Fruit fly (Drosophila melanogaster) whole organism, prepupa: ENCODE results near the gene Wdr59.

ENCODE experiments used
- Blimp-1 ChIP-seq: fragments of 200-800 bp; sonication (Bioruptor generic); optimal IDR thresholded peaks from 3 replicates; lab custom pipeline; 2017; ENCODE audit warnings: missing biosample characterization, missing genetic modification characterization, mild to moderate bottlenecking, moderate library complexity, missing genetic modification reagents
- CG10631 ChIP-seq: fragments of 200-800 bp; sonication (Bioruptor generic); optimal IDR thresholded peaks from 2 replicates; lab custom pipeline; 2016; ENCODE audit warnings: missing biosample characterization, missing genetic modification characterization
- CG10669 ChIP-seq: fragments of 200-800 bp; sonication (Bioruptor generic); optimal IDR thresholded peaks from 3 replicates; lab custom pipeline; 2018; ENCODE audit warnings: missing biosample characterization, mild to moderate bottlenecking, missing genetic modification characterization, moderate library complexity
- CG11762 ChIP-seq: fragments of 200-800 bp; sonication (Bioruptor generic); optimal IDR thresholded peaks from 3 replicates; lab custom pipeline; 2016; ENCODE audit warnings: missing biosample characterization, missing genetic modification characterization; ENCODE audit not compliant: insufficient read depth
- CG11902 ChIP-seq: fragments of 200-800 bp; sonication (Bioruptor generic); optimal IDR thresholded peaks from 3 replicates; lab custom pipeline; 2016; ENCODE audit warnings: missing biosample characterization, missing genetic modification characterization
- CG15336 ChIP-seq: fragments of 200-800 bp; sonication (Bioruptor generic); IDR thresholded peaks from 2 replicates; pipeline ENCODE4 v1.3.6; 2022; ENCODE audit warnings: missing biosample characterization, missing genetic modification characterization
- CG1621 ChIP-seq: fragments of 200-800 bp; sonication (Bioruptor generic); optimal IDR thresholded peaks from 3 replicates; lab custom pipeline; 2018; ENCODE audit warnings: missing biosample characterization, mild to moderate bottlenecking, missing genetic modification characterization
- CG16779 ChIP-seq: fragments of 200-800 bp; sonication (Bioruptor generic); optimal IDR thresholded peaks from 3 replicates; lab custom pipeline; 2017; ENCODE audit warnings: missing biosample characterization, mild to moderate bottlenecking, missing genetic modification characterization
- CG3032 ChIP-seq: fragments of 200-800 bp; optimal IDR thresholded peaks from 2 replicates; lab custom pipeline; 2019; ENCODE audit warnings: missing biosample characterization, mild to moderate bottlenecking, missing genetic modification characterization, moderate library complexity
- CG31627 ChIP-seq: fragments of 200-800 bp; sonication (Bioruptor generic); optimal IDR thresholded peaks from 3 replicates; lab custom pipeline; 2016; ENCODE audit warnings: missing biosample characterization, missing genetic modification characterization
- CG32006 ChIP-seq: fragments of 200-800 bp; sonication (Bioruptor generic); optimal IDR thresholded peaks from 3 replicates; lab custom pipeline; 2017; ENCODE audit warnings: missing biosample characterization, mild to moderate bottlenecking, missing genetic modification characterization
- CG34406 ChIP-seq: fragments of 200-800 bp; sonication (Bioruptor generic); optimal IDR thresholded peaks from 3 replicates; lab custom pipeline; 2016; ENCODE audit warnings: missing biosample characterization, missing genetic modification characterization
- CG3919 ChIP-seq: fragments of 200-800 bp; sonication (Bioruptor generic); optimal IDR thresholded peaks from 3 replicates; lab custom pipeline; 2016; ENCODE audit warnings: missing biosample characterization, missing genetic modification characterization
- CG6276 ChIP-seq: fragments of 200-800 bp; sonication (Bioruptor generic); optimal IDR thresholded peaks from 2 replicates; lab custom pipeline; 2017; ENCODE audit warnings: missing biosample characterization, mild to moderate bottlenecking, missing genetic modification characterization
- CG6792 ChIP-seq: fragments of 200-800 bp; sonication (Bioruptor generic); optimal IDR thresholded peaks from 3 replicates; lab custom pipeline; 2016; ENCODE audit warnings: missing biosample characterization, missing genetic modification characterization
- CG6808 ChIP-seq: fragments of 200-800 bp; sonication (Bioruptor generic); optimal IDR thresholded peaks from 3 replicates; lab custom pipeline; 2017; ENCODE audit warnings: missing biosample characterization, missing genetic modification characterization, mild to moderate bottlenecking, moderate library complexity, missing genetic modification reagents
- CG8119 ChIP-seq: fragments of 200-800 bp; sonication (Bioruptor generic); IDR thresholded peaks from 3 replicates; pipeline ENCODE4 v1.3.6; 2022; ENCODE audit warnings: missing biosample characterization, missing genetic modification characterization
- CG8632 ChIP-seq: fragments of 200-800 bp; sonication (Bioruptor generic); optimal IDR thresholded peaks from 3 replicates; lab custom pipeline; 2016; ENCODE audit warnings: missing biosample characterization, missing genetic modification characterization
- CG9139 ChIP-seq: fragments of 200-800 bp; sonication (Bioruptor generic); optimal IDR thresholded peaks from 3 replicates; lab custom pipeline; 2017; ENCODE audit warnings: missing biosample characterization, mild to moderate bottlenecking, missing genetic modification characterization
- Eip75B ChIP-seq: fragments of 200-800 bp; sonication (Bioruptor generic); optimal IDR thresholded peaks from 3 replicates; lab custom pipeline; 2016; ENCODE audit warnings: missing biosample characterization, missing genetic modification characterization
- Eip78C ChIP-seq: fragments of 200-800 bp; sonication (Bioruptor generic); peaks from one replicate; lab custom pipeline; 2016; ENCODE audit warnings: missing biosample characterization, missing genetic modification characterization
- Ets21C ChIP-seq: fragments of 200-800 bp; sonication (Bioruptor generic); optimal IDR thresholded peaks from 3 replicates; lab custom pipeline; 2016; ENCODE audit warnings: missing biosample characterization, missing genetic modification characterization
- Gug ChIP-seq: fragments of 200-800 bp; sonication (Bioruptor generic); IDR thresholded peaks from 2 replicates; pipeline ENCODE4 v1.3.6; 2022; ENCODE audit warnings: missing biosample characterization, missing genetic modification characterization
- Hr39 ChIP-seq: fragments of 200-800 bp; sonication (Bioruptor generic); optimal IDR thresholded peaks from 2 replicates; lab custom pipeline; 2016; ENCODE audit warnings: missing biosample characterization, missing genetic modification characterization
- Met ChIP-seq: fragments of 200-800 bp; sonication (Bioruptor generic); optimal IDR thresholded peaks from 3 replicates; lab custom pipeline; 2016; ENCODE audit warnings: missing biosample characterization, missing genetic modification characterization
- Sox102F ChIP-seq: fragments of 200-800 bp; sonication (Bioruptor generic); optimal IDR thresholded peaks from 2 replicates; lab custom pipeline; 2016; ENCODE audit warnings: missing biosample characterization, mild to moderate bottlenecking, missing genetic modification characterization
- Sox14 ChIP-seq: fragments of 200-800 bp; sonication (Bioruptor generic); optimal IDR thresholded peaks from 3 replicates; lab custom pipeline; 2016; ENCODE audit warnings: missing biosample characterization, missing genetic modification characterization
- Sox15 ChIP-seq: fragments of 200-800 bp; sonication (Bioruptor generic); optimal IDR thresholded peaks from 3 replicates; lab custom pipeline; 2016; ENCODE audit warnings: missing biosample characterization, missing genetic modification characterization
- achi ChIP-seq: fragments of 200-800 bp; sonication (Bioruptor generic); optimal IDR thresholded peaks from 3 replicates; lab custom pipeline; 2016; ENCODE audit warnings: missing biosample characterization, missing genetic modification characterization
- cyc ChIP-seq: fragments of 200-800 bp; sonication (Bioruptor generic); optimal IDR thresholded peaks from 3 replicates; lab custom pipeline; 2016; ENCODE audit warnings: missing biosample characterization, missing genetic modification characterization
- dac ChIP-seq: fragments of 200-800 bp; sonication (Bioruptor generic); optimal IDR thresholded peaks from 2 replicates; lab custom pipeline; 2017; ENCODE audit warnings: missing biosample characterization, mild to moderate bottlenecking, missing genetic modification characterization
- dsx ChIP-seq: fragments of 200-800 bp; optimal IDR thresholded peaks from 3 replicates; lab custom pipeline; 2019; ENCODE audit warnings: missing biosample characterization, mild to moderate bottlenecking, missing genetic modification characterization, moderate library complexity; ENCODE audit not compliant: poor library complexity, severe bottlenecking
- eg ChIP-seq: fragments of 200-800 bp; sonication (Bioruptor generic); IDR thresholded peaks from 3 replicates; pipeline ENCODE4 v1.3.6; 2022; ENCODE audit warnings: missing biosample characterization, missing genetic modification characterization
- esn ChIP-seq: fragments of 200-800 bp; sonication (Bioruptor generic); optimal IDR thresholded peaks from 2 replicates; lab custom pipeline; 2016; ENCODE audit warnings: missing biosample characterization, mild to moderate bottlenecking, missing genetic modification characterization, moderate library complexity
- fkh ChIP-seq: fragments of 200-800 bp; sonication (Bioruptor generic); optimal IDR thresholded peaks from 3 replicates; lab custom pipeline; 2017; ENCODE audit warnings: missing biosample characterization, mild to moderate bottlenecking, missing genetic modification characterization, moderate library complexity
- lz ChIP-seq: fragments of 200-800 bp; sonication (Bioruptor generic); optimal IDR thresholded peaks from 3 replicates; lab custom pipeline; 2016; ENCODE audit warnings: missing biosample characterization, missing genetic modification characterization
- pdm3 ChIP-seq: fragments of 200-800 bp; sonication (Bioruptor generic); optimal IDR thresholded peaks from 3 replicates; lab custom pipeline; 2016; ENCODE audit warnings: missing biosample characterization, missing genetic modification characterization
- salr ChIP-seq, 2 experiments: fragments of 200-800 bp; sonication (Bioruptor generic); optimal IDR thresholded peaks; 3 replicates each; lab custom pipeline; 2016 to 2018; ENCODE audit warnings: missing biosample characterization in 2 of 2, missing genetic modification characterization in 2 of 2, mild to moderate bottlenecking in 1 of 2
- spab ChIP-seq: fragments of 200-800 bp; sonication (Bioruptor generic); optimal IDR thresholded peaks from 2 replicates; lab custom pipeline; 2017; ENCODE audit warnings: missing biosample characterization, mild to moderate bottlenecking, missing genetic modification characterization, missing genetic modification reagents
- ss ChIP-seq, 2 experiments: fragments of 200-800 bp; sonication (Bioruptor generic); optimal IDR thresholded peaks; 2 replicates in 1 of 2; 3 replicates in 1 of 2; lab custom pipeline; 2017 to 2018; ENCODE audit warnings: mild to moderate bottlenecking in 2 of 2, missing biosample characterization in 2 of 2, missing genetic modification characterization in 2 of 2, moderate library complexity in 1 of 2
- svp ChIP-seq: fragments of 200-800 bp; sonication (Bioruptor generic); peaks from one replicate; lab custom pipeline; 2016; ENCODE audit warnings: missing biosample characterization, missing genetic modification characterization
- topi ChIP-seq: fragments of 200-800 bp; sonication (Bioruptor generic); optimal IDR thresholded peaks from 3 replicates; lab custom pipeline; 2016; ENCODE audit warnings: missing biosample characterization, missing genetic modification characterization
- vri ChIP-seq: fragments of 200-800 bp; sonication (Bioruptor generic); optimal IDR thresholded peaks from 3 replicates; lab custom pipeline; 2016; ENCODE audit warnings: missing biosample characterization, mild to moderate bottlenecking, missing genetic modification characterization

Gene Wdr59

DNA sequence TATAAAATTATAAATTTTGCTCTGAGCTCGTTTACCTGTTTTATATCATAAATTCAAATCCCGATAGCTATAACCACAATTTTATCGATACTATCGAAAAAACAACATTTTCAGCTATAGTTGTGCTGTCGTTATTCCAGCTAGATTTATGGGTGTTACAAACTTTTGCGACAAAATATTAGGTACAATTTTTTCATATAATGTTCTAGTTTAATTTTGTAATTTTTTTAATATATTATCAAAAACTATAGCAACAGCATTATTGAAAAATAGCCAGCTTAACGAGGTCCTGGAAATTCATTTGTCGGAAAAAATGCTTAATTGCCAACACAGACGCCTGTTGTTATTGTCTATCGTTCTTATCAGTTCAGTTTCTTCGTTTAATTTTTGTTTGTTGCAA, at the start of gene Wdr59:
TSS of gene Wdr59 (plus strand) at position 334 of the 400 bp plus-strand sequence.
- no peak for TF ChIP-seq CG6792
- TF ChIP-seq pdm3 (GFP tag; lab: Kevin White, UChicago), result no peak
- peak; percentile 8 for TF ChIP-seq Sox15
- no peak for TF ChIP-seq Ets21C (GFP tag; lab: Kevin White, UChicago)
- peak; percentile 45 for TF ChIP-seq CG3032
- TF ChIP-seq esn, result peak; percentile 62
- peak; percentile 37 for TF ChIP-seq lz (GFP tag; lab: Kevin White, UChicago)

DNA sequence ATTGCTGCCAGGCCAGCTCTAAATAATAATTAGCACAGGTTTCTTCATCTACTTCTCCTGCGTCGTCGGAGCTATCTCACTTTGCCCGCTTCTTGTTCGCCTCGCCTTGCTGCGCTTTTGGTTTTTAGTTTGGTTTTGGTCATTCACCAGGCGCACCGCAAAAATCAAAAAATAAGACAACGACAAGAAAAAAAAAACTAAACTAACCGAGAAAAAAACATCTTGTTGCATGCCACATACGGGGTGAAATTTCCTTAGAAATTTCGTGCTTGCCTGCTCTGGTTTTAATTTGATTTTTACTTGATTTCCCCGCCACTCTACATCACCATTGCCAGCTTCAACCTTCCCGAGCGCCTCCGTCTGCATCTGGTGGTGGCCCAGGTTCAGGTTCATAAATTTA, 49.5 kb upstream of the Wdr59 start:
- TF ChIP-seq Met (GFP tag; lab: Kevin White, UChicago), result no peak
- TF ChIP-seq CG15336, result peak; percentile 41
- TF ChIP-seq Hr39 (GFP tag; lab: Kevin White, UChicago), result no peak
- peak; percentile 55 for TF ChIP-seq CG6276 (GFP tag; lab: Kevin White, UChicago)
- TF ChIP-seq CG3032, result no peak
- TF ChIP-seq topi (GFP tag; lab: Kevin White, UChicago), result no peak
- TF ChIP-seq eg (GFP tag; lab: Robert Waterston, UW), result peak; percentile 53; the same call in 1 of the 3 replicates
- TF ChIP-seq CG10669 (GFP tag; lab: Kevin White, UChicago), result no peak
- no peak for TF ChIP-seq dsx (GFP tag; lab: Kevin White, UChicago)
- no peak for TF ChIP-seq Ets21C (GFP tag; lab: Kevin White, UChicago)
- peak; percentile 12 for TF ChIP-seq CG32006 (GFP tag; lab: Kevin White, UChicago)
- TF ChIP-seq Gug (GFP tag; lab: Robert Waterston, UW), result no peak
- peak; percentile 43; the same call in 1 of the 3 replicates for TF ChIP-seq CG8119 (GFP tag; lab: Robert Waterston, UW)

DNA sequence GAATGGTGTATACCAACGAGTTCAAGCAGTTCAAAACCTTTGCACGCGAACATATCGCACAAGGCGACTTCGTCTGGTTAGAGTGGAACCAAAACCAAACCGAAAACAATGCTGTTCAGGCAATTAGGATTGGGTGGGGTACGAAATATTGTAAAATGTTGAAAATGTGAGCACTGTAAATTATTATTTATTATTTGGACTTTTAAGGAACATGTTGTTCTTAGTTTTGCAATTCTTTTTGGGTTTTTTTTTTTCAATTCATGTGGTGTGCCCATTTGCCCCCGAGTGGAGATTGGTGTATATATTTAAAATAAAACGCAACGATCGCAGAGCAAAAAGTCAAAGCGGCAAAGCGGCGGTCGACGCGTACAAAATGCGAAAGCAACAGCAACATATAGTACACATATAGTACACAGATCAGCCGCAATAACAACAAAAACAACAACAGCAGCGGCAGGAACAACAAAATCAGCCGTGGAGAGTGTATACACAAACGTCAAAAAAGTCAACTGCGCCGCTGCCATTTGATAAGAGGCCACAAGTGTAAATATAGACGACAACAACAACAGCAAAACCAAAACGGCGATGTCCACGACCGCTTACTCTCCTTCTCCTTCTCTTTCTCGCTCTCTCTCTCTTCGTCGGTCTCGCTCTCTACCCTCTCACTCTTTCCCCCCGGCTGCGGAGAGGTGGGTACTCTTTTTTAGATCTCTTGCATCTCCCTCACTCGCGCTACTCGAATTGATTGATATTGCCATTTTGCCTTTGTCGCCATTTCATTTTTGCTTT, 46.4 kb upstream of the Wdr59 start:
- TF ChIP-seq CG8632 (GFP tag; lab: Kevin White, UChicago) (peak; percentile 47), achi (GFP tag; lab: Kevin White, UChicago) (peak; percentile 63), CG34406 (GFP tag; lab: Kevin White, UChicago) (peak; percentile 75), cyc (GFP tag; lab: Kevin White, UChicago) (peak; percentile 64), spab (GFP tag; lab: Kevin White, UChicago) (peak; percentile 30), Met (GFP tag; lab: Kevin White, UChicago) (peak; percentile 82), fkh (GFP tag; lab: Kevin White, UChicago) (peak; percentile 98), Sox15 (peak; percentile 46), Hr39 (GFP tag; lab: Kevin White, UChicago) (peak; percentile 80), Sox14 (GFP tag; lab: Kevin White, UChicago) (peak; percentile 66), topi (GFP tag; lab: Kevin White, UChicago) (peak; percentile 67), CG6792 (peak; percentile 76), CG32006 (GFP tag; lab: Kevin White, UChicago) (peak; percentile 75), CG16779 (tag; lab: Kevin White, UChicago) (peak; percentile 66), salr (GFP tag; optimal IDR thresholded peaks at IDR 0.05; lab: Kevin White, UChicago) (peak in 1 of 2 experiments; percentile 37), dac (GFP tag; lab: Kevin White, UChicago) (no peak), CG31627 (GFP tag; lab: Kevin White, UChicago) (peak; percentile 83), CG1621 (tag; lab: Kevin White, UChicago) (peak; percentile 39), ss (GFP tag; optimal IDR thresholded peaks at IDR 0.05; lab: Kevin White, UChicago) (peak; percentile 44 to 61), lz (GFP tag; lab: Kevin White, UChicago) (peak; percentile 69), vri (GFP tag; lab: Kevin White, UChicago) (peak; percentile 66), eg (GFP tag; lab: Robert Waterston, UW) (peak; percentile 75; the same call in 2 of the 3 replicates), CG10669 (GFP tag; lab: Kevin White, UChicago) (peak; percentile 6), CG11902 (GFP tag; lab: Kevin White, UChicago) (peak; percentile 49), CG8119 (GFP tag; lab: Robert Waterston, UW) (peak; percentile 83), Sox102F (GFP tag; lab: Kevin White, UChicago) (peak; percentile 82), Eip75B (GFP tag; lab: Kevin White, UChicago) (peak; percentile 32), CG3919 (GFP tag; lab: Kevin White, UChicago) (peak; percentile 31), CG9139 (GFP tag; lab: Kevin White, UChicago) (no peak), CG6808 (GFP tag; lab: Kevin White, UChicago) (peak; percentile 53), CG11762 (GFP tag; lab: Kevin White, UChicago) (peak; percentile 41), CG3032 (peak; percentile 5), dsx (GFP tag; lab: Kevin White, UChicago) (peak; percentile 48), svp (GFP tag; lab: Kevin White, UChicago) (peak; percentile 99), Gug (GFP tag; lab: Robert Waterston, UW) (peak; percentile 51), Eip78C (GFP tag; lab: Kevin White, UChicago) (peak; percentile 79), Blimp-1 (GFP tag; lab: Kevin White, UChicago) (no peak), CG10631 (GFP tag; lab: Kevin White, UChicago) (peak; percentile 67)
